Fruit fly (Drosophila melanogaster) whole organism, prepupa: ENCODE measurements around the gene mRpS25.

Experiments
- CG10631 ChIP-seq: fragments of 200-800 bp; sonication (Bioruptor generic); optimal IDR thresholded peaks from 2 replicates; lab custom pipeline; 2016; ENCODE audit warnings: missing biosample characterization, missing genetic modification characterization
- CG11762 ChIP-seq: fragments of 200-800 bp; sonication (Bioruptor generic); optimal IDR thresholded peaks from 3 replicates; lab custom pipeline; 2016; ENCODE audit warnings: missing biosample characterization, missing genetic modification characterization; ENCODE audit not compliant: insufficient read depth
- CG11902 ChIP-seq: fragments of 200-800 bp; sonication (Bioruptor generic); optimal IDR thresholded peaks from 3 replicates; lab custom pipeline; 2016; ENCODE audit warnings: missing biosample characterization, missing genetic modification characterization
- CG16779 ChIP-seq: fragments of 200-800 bp; sonication (Bioruptor generic); optimal IDR thresholded peaks from 3 replicates; lab custom pipeline; 2017; ENCODE audit warnings: missing biosample characterization, mild to moderate bottlenecking, missing genetic modification characterization
- CG3032 ChIP-seq: fragments of 200-800 bp; optimal IDR thresholded peaks from 2 replicates; lab custom pipeline; 2019; ENCODE audit warnings: missing biosample characterization, mild to moderate bottlenecking, missing genetic modification characterization, moderate library complexity
- CG31627 ChIP-seq: fragments of 200-800 bp; sonication (Bioruptor generic); optimal IDR thresholded peaks from 3 replicates; lab custom pipeline; 2016; ENCODE audit warnings: missing biosample characterization, missing genetic modification characterization
- CG32006 ChIP-seq: fragments of 200-800 bp; sonication (Bioruptor generic); optimal IDR thresholded peaks from 3 replicates; lab custom pipeline; 2017; ENCODE audit warnings: missing biosample characterization, mild to moderate bottlenecking, missing genetic modification characterization
- CG34406 ChIP-seq: fragments of 200-800 bp; sonication (Bioruptor generic); optimal IDR thresholded peaks from 3 replicates; lab custom pipeline; 2016; ENCODE audit warnings: missing biosample characterization, missing genetic modification characterization
- CG3919 ChIP-seq: fragments of 200-800 bp; sonication (Bioruptor generic); optimal IDR thresholded peaks from 3 replicates; lab custom pipeline; 2016; ENCODE audit warnings: missing biosample characterization, missing genetic modification characterization
- CG6163 ChIP-seq: fragments of 200-800 bp; sonication (Bioruptor generic); IDR thresholded peaks from 3 replicates; pipeline ENCODE4 v1.3.6; 2022; ENCODE audit warnings: missing biosample characterization, missing genetic modification characterization
- CG6276 ChIP-seq: fragments of 200-800 bp; sonication (Bioruptor generic); optimal IDR thresholded peaks from 2 replicates; lab custom pipeline; 2017; ENCODE audit warnings: missing biosample characterization, mild to moderate bottlenecking, missing genetic modification characterization
- CG6792 ChIP-seq: fragments of 200-800 bp; sonication (Bioruptor generic); optimal IDR thresholded peaks from 3 replicates; lab custom pipeline; 2016; ENCODE audit warnings: missing biosample characterization, missing genetic modification characterization
- CG6808 ChIP-seq: fragments of 200-800 bp; sonication (Bioruptor generic); optimal IDR thresholded peaks from 3 replicates; lab custom pipeline; 2017; ENCODE audit warnings: missing biosample characterization, missing genetic modification characterization, mild to moderate bottlenecking, moderate library complexity, missing genetic modification reagents
- CG7368 ChIP-seq: fragments of 200-800 bp; sonication (Bioruptor generic); optimal IDR thresholded peaks from 3 replicates; lab custom pipeline; 2016; ENCODE audit warnings: missing biosample characterization, missing genetic modification characterization
- CG8119 ChIP-seq: fragments of 200-800 bp; sonication (Bioruptor generic); IDR thresholded peaks from 3 replicates; pipeline ENCODE4 v1.3.6; 2022; ENCODE audit warnings: missing biosample characterization, missing genetic modification characterization
- Eip75B ChIP-seq: fragments of 200-800 bp; sonication (Bioruptor generic); optimal IDR thresholded peaks from 3 replicates; lab custom pipeline; 2016; ENCODE audit warnings: missing biosample characterization, missing genetic modification characterization
- Eip78C ChIP-seq: fragments of 200-800 bp; sonication (Bioruptor generic); peaks from one replicate; lab custom pipeline; 2016; ENCODE audit warnings: missing biosample characterization, missing genetic modification characterization
- Eip93F ChIP-seq: fragments of 200-800 bp; sonication (Bioruptor generic); optimal IDR thresholded peaks from 2 replicates; lab custom pipeline; 2016; ENCODE audit warnings: missing biosample characterization, mild to moderate bottlenecking, missing genetic modification characterization
- Ets21C ChIP-seq: fragments of 200-800 bp; sonication (Bioruptor generic); optimal IDR thresholded peaks from 3 replicates; lab custom pipeline; 2016; ENCODE audit warnings: missing biosample characterization, missing genetic modification characterization
- Ets96B ChIP-seq: fragments of 200-800 bp; optimal IDR thresholded peaks from 2 replicates; lab custom pipeline; 2019; ENCODE audit warnings: missing biosample characterization, mild to moderate bottlenecking, missing genetic modification characterization, moderate library complexity
- Hr38 ChIP-seq: sonication (Bioruptor generic); optimal IDR thresholded peaks from 2 replicates; lab custom pipeline; 2016; ENCODE audit warnings: missing biosample characterization, missing genetic modification characterization
- Hr4 ChIP-seq: fragments of 200-800 bp; sonication (Bioruptor generic); optimal IDR thresholded peaks from 3 replicates; lab custom pipeline; 2016; ENCODE audit warnings: missing biosample characterization, missing genetic modification characterization
- Lpt ChIP-seq: fragments of 200-800 bp; sonication (Bioruptor generic); optimal IDR thresholded peaks from 3 replicates; lab custom pipeline; 2016; ENCODE audit warnings: missing biosample characterization, missing genetic modification characterization
- Met ChIP-seq: fragments of 200-800 bp; sonication (Bioruptor generic); optimal IDR thresholded peaks from 3 replicates; lab custom pipeline; 2016; ENCODE audit warnings: missing biosample characterization, missing genetic modification characterization
- OdsH ChIP-seq: fragments of 200-800 bp; sonication (Bioruptor generic); optimal IDR thresholded peaks from 3 replicates; lab custom pipeline; 2016; ENCODE audit warnings: missing biosample characterization, missing genetic modification characterization
- Sox14 ChIP-seq: fragments of 200-800 bp; sonication (Bioruptor generic); optimal IDR thresholded peaks from 3 replicates; lab custom pipeline; 2016; ENCODE audit warnings: missing biosample characterization, missing genetic modification characterization
- cyc ChIP-seq: fragments of 200-800 bp; sonication (Bioruptor generic); optimal IDR thresholded peaks from 3 replicates; lab custom pipeline; 2016; ENCODE audit warnings: missing biosample characterization, missing genetic modification characterization
- dsx ChIP-seq: fragments of 200-800 bp; optimal IDR thresholded peaks from 3 replicates; lab custom pipeline; 2019; ENCODE audit warnings: missing biosample characterization, mild to moderate bottlenecking, missing genetic modification characterization, moderate library complexity; ENCODE audit not compliant: poor library complexity, severe bottlenecking
- eg ChIP-seq: fragments of 200-800 bp; sonication (Bioruptor generic); IDR thresholded peaks from 3 replicates; pipeline ENCODE4 v1.3.6; 2022; ENCODE audit warnings: missing biosample characterization, missing genetic modification characterization
- esn ChIP-seq: fragments of 200-800 bp; sonication (Bioruptor generic); optimal IDR thresholded peaks from 2 replicates; lab custom pipeline; 2016; ENCODE audit warnings: missing biosample characterization, mild to moderate bottlenecking, missing genetic modification characterization, moderate library complexity
- fd59A ChIP-seq: fragments of 200-800 bp; sonication (Bioruptor generic); optimal IDR thresholded peaks from 2 replicates; lab custom pipeline; 2017; ENCODE audit warnings: missing biosample characterization, mild to moderate bottlenecking, missing genetic modification characterization, missing genetic modification reagents
- fd85E ChIP-seq: fragments of 200-800 bp; sonication (Bioruptor generic); optimal IDR thresholded peaks from 3 replicates; lab custom pipeline; 2016; ENCODE audit warnings: missing biosample characterization, missing genetic modification characterization
- fkh ChIP-seq: fragments of 200-800 bp; sonication (Bioruptor generic); optimal IDR thresholded peaks from 3 replicates; lab custom pipeline; 2017; ENCODE audit warnings: missing biosample characterization, mild to moderate bottlenecking, missing genetic modification characterization, moderate library complexity
- lz ChIP-seq: fragments of 200-800 bp; sonication (Bioruptor generic); optimal IDR thresholded peaks from 3 replicates; lab custom pipeline; 2016; ENCODE audit warnings: missing biosample characterization, missing genetic modification characterization
- net ChIP-seq: fragments of 200-800 bp; sonication (Bioruptor generic); optimal IDR thresholded peaks from 3 replicates; lab custom pipeline; 2016; ENCODE audit warnings: missing biosample characterization, missing genetic modification characterization
- pdm3 ChIP-seq: fragments of 200-800 bp; sonication (Bioruptor generic); optimal IDR thresholded peaks from 3 replicates; lab custom pipeline; 2016; ENCODE audit warnings: missing biosample characterization, missing genetic modification characterization
- spab ChIP-seq: fragments of 200-800 bp; sonication (Bioruptor generic); optimal IDR thresholded peaks from 2 replicates; lab custom pipeline; 2017; ENCODE audit warnings: missing biosample characterization, mild to moderate bottlenecking, missing genetic modification characterization, missing genetic modification reagents
- topi ChIP-seq: fragments of 200-800 bp; sonication (Bioruptor generic); optimal IDR thresholded peaks from 3 replicates; lab custom pipeline; 2016; ENCODE audit warnings: missing biosample characterization, missing genetic modification characterization
- vri ChIP-seq: fragments of 200-800 bp; sonication (Bioruptor generic); optimal IDR thresholded peaks from 3 replicates; lab custom pipeline; 2016; ENCODE audit warnings: missing biosample characterization, mild to moderate bottlenecking, missing genetic modification characterization

Gene mRpS25

dm6 chrX:14582784-14583699 is at the start of gene mRpS25, which contains the start of gene nmdyn-D6 (continued):
- TF ChIP-seq lz (GFP tag; lab: Kevin White, UChicago) = peak; percentile 46
- no peak for TF ChIP-seq vri (GFP tag; lab: Kevin White, UChicago)
- peak; percentile 5 for TF ChIP-seq CG6276 (GFP tag; lab: Kevin White, UChicago)
- TF ChIP-seq Ets21C = no peak
- peak; percentile 22 for TF ChIP-seq CG34406 (GFP tag; lab: Kevin White, UChicago)
- no peak for TF ChIP-seq CG16779
- no peak for TF ChIP-seq CG11762 (GFP tag; lab: Kevin White, UChicago)
- TF ChIP-seq fd85E (GFP tag; lab: Kevin White, UChicago) = no peak
- TF ChIP-seq Lpt = no peak
- peak; percentile 43 for TF ChIP-seq CG31627 (GFP tag; lab: Kevin White, UChicago)
- TF ChIP-seq, all 60 proteins: peak for 36

- TF ChIP-seq lz (GFP tag; lab: Kevin White, UChicago) (no peak), fd85E (GFP tag; lab: Kevin White, UChicago) (no peak), vri (GFP tag; lab: Kevin White, UChicago) (no peak), CG7368 (no peak), CG3032 (tag; lab: Kevin White, UChicago) (peak; percentile 32), Eip75B (no peak), spab (no peak), dsx (GFP tag; lab: Kevin White, UChicago) (peak; percentile 30), Hr38 (GFP tag; lab: Kevin White, UChicago) (no peak), CG32006 (GFP tag; lab: Kevin White, UChicago) (no peak), CG6792 (GFP tag; lab: Kevin White, UChicago) (no peak), CG34406 (GFP tag; lab: Kevin White, UChicago) (no peak), pdm3 (GFP tag; lab: Kevin White, UChicago) (no peak), Eip78C (peak; percentile 4), cyc (GFP tag; lab: Kevin White, UChicago) (no peak), OdsH (no peak), CG6808 (no peak), CG3919 (GFP tag; lab: Kevin White, UChicago) (no peak), net (GFP tag; lab: Kevin White, UChicago) (no peak), Hr4 (GFP tag; lab: Kevin White, UChicago) (no peak), fkh (GFP tag; lab: Kevin White, UChicago) (no peak), Met (GFP tag; lab: Kevin White, UChicago) (no peak), esn (GFP tag; lab: Kevin White, UChicago) (no peak), Ets96B (peak; percentile 8), Eip93F (GFP tag; lab: Kevin White, UChicago) (no peak), CG16779 (no peak), CG10631 (GFP tag; lab: Kevin White, UChicago) (peak; percentile 1), fd59A (GFP tag; lab: Kevin White, UChicago) (no peak), Sox14 (no peak), CG6163 (GFP tag; lab: Robert Waterston, UW) (no peak), CG11902 (GFP tag; lab: Kevin White, UChicago) (no peak), Ets21C (no peak), CG8119 (GFP tag; lab: Robert Waterston, UW) (no peak), CG11762 (GFP tag; lab: Kevin White, UChicago) (no peak), topi (GFP tag; lab: Kevin White, UChicago) (no peak), eg (GFP tag; lab: Robert Waterston, UW) (no peak), Lpt (no peak)
- TF ChIP-seq, all 60 proteins: peak for 5
Measured at dm6 chrX:14629411-14629810, 46.6 kb upstream of the mRpS25 start.
